Fruit fly (Drosophila melanogaster): ENCODE results near the gene CG9641.

Gene CG9641

dm6 chr2L:2972439-2972936, 4.2 kb downstream of the CG9641 start, which contains the start of the genes Rrp1 and gammaTub23C (continued):
- TF ChIP-seq CG5953 (GFP tag; IDR thresholded peaks at IDR 0.05) (peak; percentile 52), Neu2 (GFP tag; optimal IDR thresholded peaks at IDR 0.05; ENCODE audit: borderline replicate concordance) (no peak), CHES-1-like (GFP tag; optimal IDR thresholded peaks at IDR 0.05) (peak; percentile 78), Mad (GFP tag; optimal IDR thresholded peaks at IDR 0.05) (peak; percentile 81), CG34376 (GFP tag; optimal IDR thresholded peaks at IDR 0.05) (peak; percentile 81), fd96Cb (tag; optimal IDR thresholded peaks at IDR 0.05) (peak; percentile 90), CG14667 (GFP tag; IDR thresholded peaks at IDR 0.05) (peak; percentile 72), CG30403 (GFP tag; optimal IDR thresholded peaks at IDR 0.05) (peak; percentile 97), Hmx (GFP tag; optimal IDR thresholded peaks at IDR 0.05) (peak; percentile 63), corto (GFP tag; optimal IDR thresholded peaks at IDR 0.05) (peak; percentile 47), Opbp (GFP tag; IDR thresholded peaks at IDR 0.05; ENCODE audit: partially characterized antibody) (0 out of 3 replicates have a peak, but pooled peaks have one; percentile 16), fu2 (GFP tag; optimal IDR thresholded peaks at IDR 0.05) (peak; percentile 63), Oaz (GFP tag; IDR thresholded peaks at IDR 0.05) (peak; percentile 62; the same call in 1 of the 2 replicates), CG15073 (GFP tag; optimal IDR thresholded peaks at IDR 0.05) (peak; percentile 67), peb (GFP tag; IDR thresholded peaks at IDR 0.05) (peak; percentile 82), CG1529 (GFP tag; optimal IDR thresholded peaks at IDR 0.05) (peak; percentile 85), nau (GFP tag; optimal IDR thresholded peaks at IDR 0.05) (no peak), Meics (GFP tag; optimal IDR thresholded peaks at IDR 0.05) (peak; percentile 93), NfI (GFP tag; optimal IDR thresholded peaks at IDR 0.05) (peak; percentile 90)

dm6 chr2L:2969438-2969837, 7.2 kb downstream of the CG9641 start, which contains the start of gene Ts:
Ts (minus strand) TSS chr2L:2969638.
- TF ChIP-seq fu2 (GFP tag; optimal IDR thresholded peaks at IDR 0.05) (no peak), CG14860 (GFP tag; IDR thresholded peaks at IDR 0.05; ENCODE audit: partially characterized antibody) (peak; percentile 58), sna (GFP tag; IDR thresholded peaks at IDR 0.05; ENCODE audit: partially characterized antibody) (peak; percentile 70), Mes4 (GFP tag; optimal IDR thresholded peaks at IDR 0.05) (no peak), Hsf (GFP tag; optimal IDR thresholded peaks at IDR 0.05) (no peak), pnt (GFP tag; optimal IDR thresholded peaks at IDR 0.05) (no peak), CG6683 (GFP tag; optimal IDR thresholded peaks at IDR 0.05) (no peak), ase (GFP tag; IDR thresholded peaks at IDR 0.05) (no peak), CG1647 (GFP tag; optimal IDR thresholded peaks at IDR 0.05) (no peak), vnd (GFP tag; IDR thresholded peaks at IDR 0.05; ENCODE audit: partially characterized antibody) (peak; percentile 60; the same call in 2 of the 3 replicates), CG15514 (GFP tag; optimal IDR thresholded peaks at IDR 0.05) (peak; percentile 56), az2 (GFP tag; optimal IDR thresholded peaks at IDR 0.05) (no peak), CG15479 (GFP tag; optimal IDR thresholded peaks at IDR 0.05) (no peak), CG11504 (tag; optimal IDR thresholded peaks at IDR 0.05) (no peak), Meics (GFP tag; optimal IDR thresholded peaks at IDR 0.05) (no peak), CG10366 (GFP tag; IDR thresholded peaks at IDR 0.05) (no peak), maf-S (GFP tag; optimal IDR thresholded peaks at IDR 0.05) (no peak), bcd (GFP tag; optimal IDR thresholded peaks at IDR 0.05) (no peak), seq (GFP tag; IDR thresholded peaks at IDR 0.05) (no peak), CG3838 (GFP tag; optimal IDR thresholded peaks at IDR 0.05) (no peak), BEAF-32 (GFP tag; optimal IDR thresholded peaks at IDR 0.05) (peak; percentile 65), Vsx1 (GFP tag; optimal IDR thresholded peaks at IDR 0.05) (no peak), cato (GFP tag; optimal IDR thresholded peaks at IDR 0.05; ENCODE audit: borderline replicate concordance) (no peak), gsb (GFP tag; IDR thresholded peaks at IDR 0.05) (no peak), her (GFP tag; optimal IDR thresholded peaks at IDR 0.05) (no peak), odd (GFP tag; optimal IDR thresholded peaks at IDR 0.05) (no peak), CG17829 (tag; optimal IDR thresholded peaks at IDR 0.05) (peak; percentile 88), sim (GFP tag; IDR thresholded peaks at IDR 0.05) (no peak), trh (GFP tag; optimal IDR thresholded peaks at IDR 0.05) (no peak), CG9215 (GFP tag; IDR thresholded peaks at IDR 0.05) (no peak), CG18262 (tag; optimal IDR thresholded peaks at IDR 0.05) (no peak), z (GFP tag; IDR thresholded peaks at IDR 0.05) (no peak), Aef1 (GFP tag; IDR thresholded peaks at IDR 0.05) (no peak)

Data from whole organism, embryonic.